In the genomic region with DNA sequence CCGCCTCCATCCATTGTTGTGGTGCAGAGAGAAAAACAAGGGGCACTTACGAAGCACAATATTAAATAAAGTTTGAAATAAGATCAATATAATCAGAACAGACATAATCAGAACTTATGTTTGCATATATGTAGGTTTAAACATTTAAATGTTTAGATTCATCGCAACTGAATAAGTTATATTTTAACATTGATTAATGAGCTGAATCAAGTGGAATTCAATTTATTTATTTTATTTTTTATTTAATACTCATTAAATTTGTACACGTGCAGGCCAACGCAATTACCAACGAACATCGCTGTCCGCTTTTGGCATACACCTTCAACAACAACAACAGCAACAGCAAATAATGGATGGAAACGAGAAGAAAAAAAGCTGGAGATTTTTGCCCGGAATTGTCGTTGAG, we compare ENCODE assay signal across 3 fruit fly cellular contexts.
TF ChIP-seq lines count a peak whose summit lies in the region.

No protein-coding gene starts in this region.

TF ChIP-seq in whole organism, embryonic, 481 proteins besides CTCF, POLR2A, EP300 and RAD21 (continued from another document and continues in another):
- TF ChIP-seq hbn (GFP tag; IDR thresholded peaks at IDR 0.05; lab: Robert Waterston, UW; ENCODE audit: partially characterized antibody) (no peak), Xrp1 (GFP tag; IDR thresholded peaks at IDR 0.05; lab: Robert Waterston, UW) (no peak), CG17361 (GFP tag; IDR thresholded peaks at IDR 0.05; lab: Robert Waterston, UW) (peak; percentile 49; the same call in 1 of the 3 replicates), Dref (GFP tag; IDR thresholded peaks at IDR 0.05; lab: Robert Waterston, UW) (no peak), ind (GFP tag; optimal IDR thresholded peaks at IDR 0.05; lab: Kevin White, UChicago) (peak; percentile 9), phol (tag; optimal IDR thresholded peaks at IDR 0.05; lab: Kevin White, UChicago) (peak; percentile 54), NFAT (GFP tag; IDR thresholded peaks at IDR 0.05; lab: Robert Waterston, UW) (no peak), Ssrp (tag; optimal IDR thresholded peaks at IDR 0.05; lab: Kevin White, UChicago) (peak; percentile 17), tap (tag; optimal IDR thresholded peaks at IDR 0.05; lab: Kevin White, UChicago) (peak; percentile 55), ewg (GFP tag; optimal IDR thresholded peaks at IDR 0.05; lab: Kevin White, UChicago) (peak; percentile 7), ap (GFP tag; IDR thresholded peaks at IDR 0.05; lab: Robert Waterston, UW) (no peak), mirr (GFP tag; optimal IDR thresholded peaks at IDR 0.05; lab: Kevin White, UChicago) (no peak), unpg (GFP tag; optimal IDR thresholded peaks at IDR 0.05; lab: Kevin White, UChicago) (peak; percentile 53), Hr51 (GFP tag; optimal IDR thresholded peaks at IDR 0.05; lab: Kevin White, UChicago) (peak in 1 of 2 experiments; percentile 75), Drgx (GFP tag; IDR thresholded peaks at IDR 0.05; lab: Robert Waterston, UW) (peak; percentile 56; the same call in 1 of the 2 replicates), row (GFP tag; IDR thresholded peaks at IDR 0.05; lab: Robert Waterston, UW) (peak; percentile 34; the same call in 2 of the 3 replicates), ttk (GFP tag; IDR thresholded peaks at IDR 0.05; lab: Robert Waterston, UW) (no peak), CG18764 (GFP tag; optimal IDR thresholded peaks at IDR 0.05; lab: Kevin White, UChicago) (no peak), CG13296 (GFP tag; optimal IDR thresholded peaks at IDR 0.05; lab: Kevin White, UChicago) (peak; percentile 24), CG6654 (GFP tag; optimal IDR thresholded peaks at IDR 0.05; lab: Kevin White, UChicago) (peak; percentile 10), CG7839 (tag; optimal IDR thresholded peaks at IDR 0.05; lab: Kevin White, UChicago) (peak; percentile 56), lab (GFP tag; optimal IDR thresholded peaks at IDR 0.05; lab: Kevin White, UChicago) (peak; percentile 29), Oli (tag; optimal IDR thresholded peaks at IDR 0.05; lab: Kevin White, UChicago) (peak; percentile 55), CG1647 (GFP tag; optimal IDR thresholded peaks at IDR 0.05; lab: Kevin White, UChicago) (peak; percentile 10), CG8281 (tag; optimal IDR thresholded peaks at IDR 0.05; lab: Kevin White, UChicago) (no peak), CG1603 (tag; optimal IDR thresholded peaks at IDR 0.05; lab: Kevin White, UChicago) (peak; percentile 10), Hmr (GFP tag; optimal IDR thresholded peaks at IDR 0.05; lab: Kevin White, UChicago) (peak; percentile 14), CG3847 (GFP tag; IDR thresholded peaks at IDR 0.05; lab: Robert Waterston, UW) (no peak), CG12391 (tag; optimal IDR thresholded peaks at IDR 0.05; lab: Kevin White, UChicago) (peak; percentile 40), Dek (tag; optimal IDR thresholded peaks at IDR 0.05; lab: Kevin White, UChicago) (peak; percentile 14), eve (GFP tag; optimal IDR thresholded peaks at IDR 0.05; lab: Kevin White, UChicago) (peak in 1 of 2 experiments; percentile 50), zf30C (GFP tag; optimal IDR thresholded peaks at IDR 0.05; lab: Kevin White, UChicago) (no peak), vvl (GFP tag; IDR thresholded peaks at IDR 0.05; lab: Robert Waterston, UW) (0 out of 2 replicates have a peak, but pooled peaks have one; percentile 18), slou (GFP tag; optimal IDR thresholded peaks at IDR 0.05; lab: Kevin White, UChicago) (no peak), CG10267 (tag; optimal IDR thresholded peaks at IDR 0.05; lab: Kevin White, UChicago) (peak; percentile 2), CG8924 (tag; optimal IDR thresholded peaks at IDR 0.05; lab: Kevin White, UChicago) (peak; percentile 24), CG13424 (tag; optimal IDR thresholded peaks at IDR 0.05; lab: Kevin White, UChicago) (peak; percentile 48), run (tag; optimal IDR thresholded peaks at IDR 0.05; lab: Kevin White, UChicago) (peak; percentile 1), Hr78 (GFP tag; optimal IDR thresholded peaks at IDR 0.05; lab: Kevin White, UChicago) (no peak), bsh (GFP tag; optimal IDR thresholded peaks at IDR 0.05; lab: Kevin White, UChicago) (peak; percentile 26 to 58), fd96Cb (tag; optimal IDR thresholded peaks at IDR 0.05; lab: Kevin White, UChicago) (peak; percentile 32), dmrt99B (tag; optimal IDR thresholded peaks at IDR 0.05; lab: Kevin White, UChicago) (peak; percentile 72)

TF ChIP-seq in whole organism, prepupa, 60 proteins besides CTCF, POLR2A, EP300 and RAD21 (continued from another document):
- TF ChIP-seq CG7368 (GFP tag; optimal IDR thresholded peaks at IDR 0.05; lab: Kevin White, UChicago), result peak; percentile 79
- no peak for TF ChIP-seq vri (GFP tag; optimal IDR thresholded peaks at IDR 0.05; lab: Kevin White, UChicago)
- TF ChIP-seq CG3919 (GFP tag; optimal IDR thresholded peaks at IDR 0.05; lab: Kevin White, UChicago), result peak; percentile 86
- TF ChIP-seq Sox14 (GFP tag; optimal IDR thresholded peaks at IDR 0.05; lab: Kevin White, UChicago), result peak; percentile 65
- no peak for TF ChIP-seq fd85E (GFP tag; optimal IDR thresholded peaks at IDR 0.05; lab: Kevin White, UChicago)
- TF ChIP-seq Hr4 (GFP tag; optimal IDR thresholded peaks at IDR 0.05; lab: Kevin White, UChicago), result peak; percentile 79
- peak; percentile 93 for TF ChIP-seq Ets96B (tag; optimal IDR thresholded peaks at IDR 0.05; lab: Kevin White, UChicago)
- peak; percentile 0 for TF ChIP-seq CG6854 (GFP tag; optimal IDR thresholded peaks at IDR 0.05; lab: Kevin White, UChicago)
- peak; percentile 88 for TF ChIP-seq spab (GFP tag; optimal IDR thresholded peaks at IDR 0.05; lab: Kevin White, UChicago)
- peak; percentile 8 for TF ChIP-seq Eip93F (GFP tag; optimal IDR thresholded peaks at IDR 0.05; lab: Kevin White, UChicago)
- peak; percentile 89 for TF ChIP-seq CG15336 (GFP tag; IDR thresholded peaks at IDR 0.05; lab: Robert Waterston, UW)
- peak; percentile 63 to 78 for TF ChIP-seq salr (GFP tag; optimal IDR thresholded peaks at IDR 0.05; lab: Kevin White, UChicago)
- TF ChIP-seq CG10631 (GFP tag; optimal IDR thresholded peaks at IDR 0.05; lab: Kevin White, UChicago), result peak; percentile 85
- peak; percentile 79 for TF ChIP-seq Lpt (GFP tag; optimal IDR thresholded peaks at IDR 0.05; lab: Kevin White, UChicago)
- TF ChIP-seq topi (GFP tag; optimal IDR thresholded peaks at IDR 0.05; lab: Kevin White, UChicago), result peak; percentile 72
- TF ChIP-seq fd59A (GFP tag; optimal IDR thresholded peaks at IDR 0.05; lab: Kevin White, UChicago), result peak; percentile 88
- peak; percentile 76 for TF ChIP-seq esn (GFP tag; optimal IDR thresholded peaks at IDR 0.05; lab: Kevin White, UChicago)
- TF ChIP-seq CG32006 (GFP tag; optimal IDR thresholded peaks at IDR 0.05; lab: Kevin White, UChicago), result peak; percentile 92
- TF ChIP-seq net (GFP tag; optimal IDR thresholded peaks at IDR 0.05; lab: Kevin White, UChicago), result peak; percentile 83
- TF ChIP-seq OdsH (GFP tag; optimal IDR thresholded peaks at IDR 0.05; lab: Kevin White, UChicago), result peak; percentile 83
- TF ChIP-seq CG1621 (tag; optimal IDR thresholded peaks at IDR 0.05; lab: Kevin White, UChicago), result peak; percentile 80
- TF ChIP-seq Hr39 (GFP tag; optimal IDR thresholded peaks at IDR 0.05; lab: Kevin White, UChicago), result peak; percentile 46
- peak; percentile 80 for TF ChIP-seq CG6163 (GFP tag; IDR thresholded peaks at IDR 0.05; lab: Robert Waterston, UW)
- peak; percentile 93 for TF ChIP-seq CG3032 (tag; optimal IDR thresholded peaks at IDR 0.05; lab: Kevin White, UChicago)
- TF ChIP-seq CG6808 (GFP tag; optimal IDR thresholded peaks at IDR 0.05; lab: Kevin White, UChicago), result peak; percentile 90
- peak; percentile 20 for TF ChIP-seq Ets21C (GFP tag; optimal IDR thresholded peaks at IDR 0.05; lab: Kevin White, UChicago)
- peak; percentile 81 for TF ChIP-seq CG34406 (GFP tag; optimal IDR thresholded peaks at IDR 0.05; lab: Kevin White, UChicago)
- TF ChIP-seq Eip75B (GFP tag; optimal IDR thresholded peaks at IDR 0.05; lab: Kevin White, UChicago), result peak; percentile 79
- TF ChIP-seq Eip78C (GFP tag; lab: Kevin White, UChicago), result peak; percentile 96
- peak; percentile 92 for TF ChIP-seq CG8119 (GFP tag; IDR thresholded peaks at IDR 0.05; lab: Robert Waterston, UW)
- TF ChIP-seq pdm3 (GFP tag; optimal IDR thresholded peaks at IDR 0.05; lab: Kevin White, UChicago), result peak; percentile 81
- peak; percentile 70 for TF ChIP-seq Sox102F (GFP tag; optimal IDR thresholded peaks at IDR 0.05; lab: Kevin White, UChicago)
- TF ChIP-seq CG11294 (GFP tag; IDR thresholded peaks at IDR 0.05; lab: Robert Waterston, UW), result peak; percentile 53
- peak; percentile 32 for TF ChIP-seq Blimp-1 (GFP tag; optimal IDR thresholded peaks at IDR 0.05; lab: Kevin White, UChicago)
- no peak for TF ChIP-seq fkh (GFP tag; optimal IDR thresholded peaks at IDR 0.05; lab: Kevin White, UChicago)
- peak; percentile 90 for TF ChIP-seq CG10669 (GFP tag; optimal IDR thresholded peaks at IDR 0.05; lab: Kevin White, UChicago)
- TF ChIP-seq svp (GFP tag; lab: Kevin White, UChicago), result peak; percentile 87
- peak; percentile 81 for TF ChIP-seq CG6276 (GFP tag; optimal IDR thresholded peaks at IDR 0.05; lab: Kevin White, UChicago)
- peak; percentile 46 for TF ChIP-seq CG31627 (GFP tag; optimal IDR thresholded peaks at IDR 0.05; lab: Kevin White, UChicago)

TF ChIP-seq in whole organism, wandering third instar larva, 38 proteins besides CTCF, POLR2A, EP300 and RAD21 (continued from another document):
- TF ChIP-seq dl (GFP tag; optimal IDR thresholded peaks at IDR 0.05; lab: Kevin White, UChicago; ENCODE audit: insufficient read depth in 1 of 2, partially characterized antibody in 2 of 2) (no peak), h (GFP tag; optimal IDR thresholded peaks at IDR 0.05; lab: Kevin White, UChicago) (peak; percentile 45), Myc (optimal IDR thresholded peaks at IDR 0.05; lab: Kevin White, UChicago) (no peak), br (GFP tag; optimal IDR thresholded peaks at IDR 0.05; lab: Kevin White, UChicago) (peak; percentile 36), CG9705 (GFP tag; optimal IDR thresholded peaks at IDR 0.05; lab: Kevin White, UChicago) (no peak), pan (optimal IDR thresholded peaks at IDR 0.05; lab: Kevin White, UChicago) (no peak), sage (GFP tag; optimal IDR thresholded peaks at IDR 0.05; lab: Kevin White, UChicago) (no peak), lola (GFP tag; optimal IDR thresholded peaks at IDR 0.05; lab: Kevin White, UChicago) (no peak), dmrt93B (GFP tag; optimal IDR thresholded peaks at IDR 0.05; lab: Kevin White, UChicago) (peak; percentile 22), woc (GFP tag; optimal IDR thresholded peaks at IDR 0.05; lab: Kevin White, UChicago) (no peak)
